Worm (Caenorhabditis elegans) whole organism, L3 larva: ENCODE measurements around the gene F42C5.6.

Experiments
- ZK546.5 ChIP-seq: sonication (generic microtip); optimal IDR thresholded peaks from 2 replicates; lab custom pipeline; 2017; ENCODE audit warnings: missing biosample characterization, missing genetic modification characterization
- aly-2 ChIP-seq: fragments of 150-350 bp; optimal IDR thresholded peaks from 2 replicates; lab custom pipeline; 2014; ENCODE audit warnings: missing biosample characterization, missing genetic modification characterization
- ama-1 ChIP-seq: fragments of 150-350 bp; optimal IDR thresholded peaks from 2 replicates; lab custom pipeline; 2018
- ceh-16 ChIP-seq: sonication (generic microtip); optimal IDR thresholded peaks from 2 replicates; lab custom pipeline; 2017; ENCODE audit warnings: missing biosample characterization, missing genetic modification characterization
- ceh-28 ChIP-seq: fragments of 150-350 bp; optimal IDR thresholded peaks from 2 replicates; lab custom pipeline; 2014; ENCODE audit warnings: missing biosample characterization, missing genetic modification reagents, missing genetic modification characterization
- daf-12 ChIP-seq: fragments of 150-350 bp; optimal IDR thresholded peaks from 2 replicates; lab custom pipeline; 2014; ENCODE audit warnings: missing biosample characterization, missing genetic modification reagents, missing genetic modification characterization
- egl-27 ChIP-seq: sonication (generic microtip); optimal IDR thresholded peaks from 4 replicates; lab custom pipeline; 2017; ENCODE audit warnings: missing biosample characterization, missing genetic modification reagents, missing genetic modification characterization
- egl-5 ChIP-seq: fragments of 150-350 bp; optimal IDR thresholded peaks from 2 replicates; lab custom pipeline; 2017; ENCODE audit warnings: missing biosample characterization, missing genetic modification reagents, missing genetic modification characterization, inconsistent platforms
- elt-2 ChIP-seq: sonication (generic microtip); optimal IDR thresholded peaks from 2 replicates; lab custom pipeline; 2016; ENCODE audit warnings: missing genetic modification reagents, mild to moderate bottlenecking, missing genetic modification characterization, missing compliant biosample characterization
- elt-3 ChIP-seq, 3 experiments: fragments of 150-350 bp in 1 of 3; sonication (generic microtip) in 2 of 3; optimal IDR thresholded peaks; 2 replicates in 2 of 3; 4 replicates in 1 of 3; lab custom pipeline; 2014 to 2017; ENCODE audit warnings: missing biosample characterization in 3 of 3, missing genetic modification characterization in 3 of 3
- fkh-10 ChIP-seq: sonication (generic microtip); optimal IDR thresholded peaks from 2 replicates; lab custom pipeline; 2017; ENCODE audit warnings: missing biosample characterization, missing genetic modification reagents, missing genetic modification characterization
- fos-1 ChIP-seq: fragments of 150-350 bp; optimal IDR thresholded peaks from 2 replicates; lab custom pipeline; 2014; ENCODE audit warnings: missing biosample characterization, missing genetic modification characterization
- hmg-11 ChIP-seq: sonication (generic microtip); optimal IDR thresholded peaks from 2 replicates; lab custom pipeline; 2016; ENCODE audit warnings: missing genetic modification characterization, missing compliant biosample characterization
- jun-1 ChIP-seq: fragments of 150-350 bp; optimal IDR thresholded peaks from 2 replicates; lab custom pipeline; 2014; ENCODE audit warnings: missing biosample characterization, missing genetic modification reagents, missing genetic modification characterization
- lin-39 ChIP-seq: fragments of 150-350 bp; optimal IDR thresholded peaks from 2 replicates; lab custom pipeline; 2018; ENCODE audit warnings: missing biosample characterization, missing genetic modification reagents, missing genetic modification characterization
- lsy-12 ChIP-seq: sonication (generic microtip); optimal IDR thresholded peaks from 2 replicates; lab custom pipeline; 2016; ENCODE audit warnings: mild to moderate bottlenecking, missing genetic modification characterization, missing compliant biosample characterization
- mml-1 ChIP-seq: fragments of 150-350 bp; sonication (generic microtip); optimal IDR thresholded peaks from 3 replicates; lab custom pipeline; 2014; ENCODE audit warnings: missing biosample characterization, missing genetic modification characterization
- nfya-1 ChIP-seq: sonication (generic microtip); optimal IDR thresholded peaks from 2 replicates; lab custom pipeline; 2017; ENCODE audit warnings: missing genetic modification characterization, mild to moderate bottlenecking, missing compliant biosample characterization, antibody characterized with exemption, moderate library complexity; ENCODE audit not compliant: insufficient read depth
- nhr-11 ChIP-seq: fragments of 150-350 bp; optimal IDR thresholded peaks from 2 replicates; lab custom pipeline; 2014; ENCODE audit warnings: missing biosample characterization, missing genetic modification characterization
- nhr-237 ChIP-seq: fragments of 150-350 bp; optimal IDR thresholded peaks from 2 replicates; lab custom pipeline; 2014; ENCODE audit warnings: missing biosample characterization, missing genetic modification characterization
- nhr-43 ChIP-seq: sonication (generic microtip); optimal IDR thresholded peaks from 2 replicates; lab custom pipeline; 2016; ENCODE audit warnings: mild to moderate bottlenecking, missing genetic modification characterization, missing compliant biosample characterization; ENCODE audit not compliant: poor library complexity, severe bottlenecking
- nhr-67 ChIP-seq: fragments of 150-350 bp; optimal IDR thresholded peaks from 2 replicates; lab custom pipeline; 2014; ENCODE audit warnings: missing biosample characterization, missing genetic modification characterization
- nhr-76 ChIP-seq: fragments of 150-350 bp; sonication (generic microtip); optimal IDR thresholded peaks from 5 replicates; lab custom pipeline; 2014; ENCODE audit warnings: missing biosample characterization, missing genetic modification characterization
- pha-4 ChIP-seq: fragments of 150-350 bp; optimal IDR thresholded peaks from 2 replicates; lab custom pipeline; 2014; ENCODE audit warnings: missing biosample characterization, missing genetic modification reagents, missing genetic modification characterization
- pqm-1 ChIP-seq: fragments of 150-350 bp; optimal IDR thresholded peaks from 2 replicates; lab custom pipeline; 2017; ENCODE audit warnings: missing biosample characterization, missing genetic modification characterization, inconsistent platforms
- sea-2 ChIP-seq: fragments of 150-350 bp; sonication (generic microtip); optimal IDR thresholded peaks from 4 replicates; lab custom pipeline; 2014; ENCODE audit warnings: missing biosample characterization, missing genetic modification reagents, missing genetic modification characterization
- skn-1 ChIP-seq: fragments of 150-350 bp; optimal IDR thresholded peaks from 2 replicates; lab custom pipeline; 2014; ENCODE audit warnings: missing biosample characterization, missing genetic modification characterization
- tbx-2 ChIP-seq: sonication (generic microtip); optimal IDR thresholded peaks from 2 replicates; lab custom pipeline; 2016; ENCODE audit warnings: mild to moderate bottlenecking, missing genetic modification characterization, missing compliant biosample characterization
- unc-39 ChIP-seq: sonication (generic microtip); optimal IDR thresholded peaks from 4 replicates; lab custom pipeline; 2017; ENCODE audit warnings: missing biosample characterization, missing genetic modification characterization
- unc-62 ChIP-seq: fragments of 150-350 bp; sonication (generic microtip); optimal IDR thresholded peaks from 4 replicates; lab custom pipeline; 2014; ENCODE audit warnings: missing biosample characterization, missing genetic modification reagents, missing genetic modification characterization
- zag-1 ChIP-seq: fragments of 150-350 bp; optimal IDR thresholded peaks from 2 replicates; lab custom pipeline; 2014; ENCODE audit warnings: missing biosample characterization, missing genetic modification characterization
- ztf-11 ChIP-seq: fragments of 150-350 bp; optimal IDR thresholded peaks from 2 replicates; lab custom pipeline; 2014; ENCODE audit warnings: missing biosample characterization, missing genetic modification characterization
- ztf-4 ChIP-seq: fragments of 150-350 bp; optimal IDR thresholded peaks from 2 replicates; lab custom pipeline; 2014; ENCODE audit warnings: missing biosample characterization, missing genetic modification characterization

Gene F42C5.6

ce11 chrIV:7313962-7314361 lies 5.1 kb upstream of the F42C5.6 start (continued):
- no peak for TF ChIP-seq sea-2 (GFP tag; lab: Kevin White, UChicago)
- TF ChIP-seq nhr-67 (tag; lab: Kevin White, UChicago) = no peak
- no peak for TF ChIP-seq fkh-10 (GFP tag; lab: Kevin White, UChicago)
- TF ChIP-seq pqm-1 = peak; percentile 27
- TF ChIP-seq egl-5 (tag; lab: Kevin White, UChicago) = peak; percentile 67
- no peak for TF ChIP-seq aly-2
- no peak for TF ChIP-seq elt-3 (tag; optimal IDR thresholded peaks at IDR 0.05; lab: Kevin White, UChicago)
- no peak for TF ChIP-seq tbx-2
- TF ChIP-seq nhr-76 (tag; lab: Kevin White, UChicago) = no peak
- TF ChIP-seq jun-1 (tag; lab: Kevin White, UChicago) = no peak
- TF ChIP-seq ztf-11 (tag; lab: Kevin White, UChicago) = no peak
- peak; percentile 34 for TF ChIP-seq elt-2
- TF ChIP-seq unc-39 (tag; lab: Kevin White, UChicago) = no peak
- no peak for TF ChIP-seq lsy-12
- TF ChIP-seq egl-27 (tag; lab: Kevin White, UChicago) = no peak
- peak; percentile 38 for TF ChIP-seq lin-39 (tag; lab: Kevin White, UChicago)
- TF ChIP-seq fos-1 (tag; lab: Kevin White, UChicago) = no peak
- TF ChIP-seq ceh-28 (tag; lab: Kevin White, UChicago) = peak; percentile 12
- TF ChIP-seq nhr-11 (tag; lab: Kevin White, UChicago) = no peak
- TF ChIP-seq ZK546.5 = no peak

ce11 chrIV:7313397-7313910 lies 4.6 kb upstream of the F42C5.6 start, which contains the start of gene rps-8:
Gene rps-8, minus strand, starts transcription at chrIV:7313860.
- TF ChIP-seq pha-4 (tag; lab: Kevin White, UChicago) = no peak
- TF ChIP-seq lsy-12 = no peak

- TF ChIP-seq sea-2 (GFP tag; lab: Kevin White, UChicago) (no peak), fos-1 (tag; lab: Kevin White, UChicago) (no peak), hmg-11 (tag; lab: Kevin White, UChicago) (no peak), ama-1 (no peak), nhr-43 (tag; lab: Kevin White, UChicago) (no peak), mml-1 (no peak), unc-39 (tag; lab: Kevin White, UChicago) (no peak), aly-2 (no peak), daf-12 (tag; lab: Kevin White, UChicago) (no peak), ztf-4 (tag; lab: Kevin White, UChicago) (no peak), nhr-237 (tag; lab: Kevin White, UChicago) (no peak), nhr-11 (tag; lab: Kevin White, UChicago) (no peak), nfya-1 (no peak), egl-27 (tag; lab: Kevin White, UChicago) (no peak), tbx-2 (no peak)
Observed at ce11 chrIV:7312620-7313194, 3.8 kb upstream of the F42C5.6 start.

ce11 chrIV:7310842-7311241 lies 2.0 kb upstream of the F42C5.6 start:
- TF ChIP-seq aly-2 (no peak), ama-1 (peak; percentile 17)

ce11 chrIV:7310410-7310809 lies 1.5 kb upstream of the F42C5.6 start, which contains the start of gene grl-4:
Gene grl-4, minus strand, starts transcription at chrIV:7310760.
- TF ChIP-seq skn-1 (tag; lab: Kevin White, UChicago) (no peak), nhr-11 (tag; lab: Kevin White, UChicago) (no peak), tbx-2 (no peak), fos-1 (tag; lab: Kevin White, UChicago) (no peak), elt-3 (tag; optimal IDR thresholded peaks at IDR 0.05; lab: Kevin White, UChicago) (no peak), zag-1 (tag; lab: Kevin White, UChicago) (no peak), mml-1 (no peak), ztf-4 (tag; lab: Kevin White, UChicago) (no peak), ceh-16 (no peak), fkh-10 (GFP tag; lab: Kevin White, UChicago) (no peak), unc-62 (no peak), aly-2 (no peak), pha-4 (tag; lab: Kevin White, UChicago) (no peak)
